Fruit fly (Drosophila melanogaster) whole organism, larva: ENCODE measurements around the gene CG5478.
A peak's percentile ranks its signal among the peaks of the same experiment; 100 is the strongest.

Experiments
- noc ChIP-seq: fragments of 200-800 bp; sonication (Bioruptor generic); optimal IDR thresholded peaks from 3 replicates; lab custom pipeline; 2019; ENCODE audit warnings: missing biosample characterization, mild to moderate bottlenecking, missing genetic modification characterization, moderate library complexity

CG5478 gene

dm6 chr3R:15933609-15934232, at the start of gene CG5478, which contains the start of gene blp:
TSS of gene CG5478 (minus strand) at chr3R:15933734.
TSS of gene blp (plus strand) at chr3R:15933847.
- no peak for TF ChIP-seq noc (tag; lab: Kevin White, UChicago)

dm6 chr3R:15975170-15975569, 41.6 kb upstream of the CG5478 start:
- no peak for TF ChIP-seq noc (tag; lab: Kevin White, UChicago)

dm6 chr3R:15974235-15974634, 40.7 kb upstream of the CG5478 start:
- peak; percentile 86 for TF ChIP-seq noc (tag; lab: Kevin White, UChicago)

DNA sequence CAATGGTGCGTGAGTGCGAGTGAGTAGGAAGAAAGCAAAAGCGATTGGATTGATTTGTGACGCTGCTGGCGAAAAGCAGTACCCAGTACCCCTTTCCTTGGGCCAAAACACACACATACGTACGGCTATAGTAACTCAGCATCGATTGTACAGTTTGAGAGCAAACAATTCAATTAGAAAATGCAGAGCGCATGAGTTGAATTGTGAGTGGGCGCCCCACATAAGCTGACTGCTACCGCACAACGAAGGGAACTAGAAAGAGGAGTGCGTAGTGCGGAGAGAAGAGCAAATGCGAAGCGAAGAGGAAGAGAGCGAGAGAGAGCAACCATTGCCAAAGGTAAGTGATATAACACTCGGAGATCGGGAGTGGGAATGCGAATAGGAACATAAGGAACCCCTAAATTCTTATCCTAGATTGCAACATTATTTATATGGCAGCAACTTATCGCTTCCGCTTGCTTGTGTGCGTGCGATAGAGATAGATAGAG, 40.0 kb upstream of the CG5478 start:
- peak; percentile 59 for TF ChIP-seq noc (tag; lab: Kevin White, UChicago)

DNA sequence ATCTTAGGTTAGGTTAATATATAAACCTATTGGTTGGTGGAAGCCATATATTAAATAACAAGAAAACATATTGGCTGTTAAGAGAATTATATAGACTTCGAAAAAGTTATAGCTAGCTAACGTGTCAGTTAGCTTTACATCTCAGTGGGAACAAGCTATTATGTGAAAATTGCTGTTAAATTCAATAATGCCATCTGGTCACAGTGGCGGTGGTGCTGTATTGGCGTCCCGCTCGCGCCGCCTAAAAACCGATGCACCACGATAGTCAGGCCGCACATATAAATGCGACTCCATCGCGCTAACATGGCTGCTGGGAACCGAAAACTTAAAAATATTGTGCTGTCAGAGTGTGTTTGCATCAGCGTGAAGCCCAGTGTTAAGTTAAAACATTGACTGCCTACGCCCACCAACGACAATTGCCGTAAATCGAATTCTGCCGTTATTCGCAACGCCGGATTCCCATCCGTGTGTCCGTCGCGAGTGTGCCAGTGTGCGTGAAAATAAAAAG, 39.5 kb upstream of the CG5478 start, which contains the start of gene Hel89B:
Gene Hel89B (plus strand): TSS at position 320 of the 508 bp plus-strand sequence.
- TF ChIP-seq noc (tag; lab: Kevin White, UChicago): no peak

- TF ChIP-seq noc (tag; lab: Kevin White, UChicago): no peak
Measured at dm6 chr3R:15972298-15972978, 38.9 kb upstream of the CG5478 start, which contains the start of gene mor. TSS of gene mor (minus strand) at chr3R:15972913.

DNA sequence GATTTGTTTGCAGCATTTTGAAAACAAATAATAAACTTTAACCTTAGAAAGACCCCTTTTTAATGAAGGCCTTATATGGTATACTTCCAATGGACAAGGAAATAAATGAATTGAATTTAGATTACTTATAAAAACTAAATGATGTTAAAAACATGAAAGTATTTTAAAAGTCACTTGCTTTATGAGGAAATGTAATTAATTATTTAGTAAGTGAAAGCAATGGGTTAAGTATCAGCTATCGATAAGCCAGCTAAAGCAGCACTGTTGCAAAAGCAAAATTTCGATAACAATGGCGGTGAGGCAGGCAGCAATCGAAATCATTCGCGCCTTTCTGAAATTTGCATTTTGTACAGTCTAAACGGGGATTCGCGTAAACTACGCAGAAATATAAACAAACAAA, 31.6 kb upstream of the CG5478 start, which contains the start of the genes CG32856 and Rbf2:
Gene CG32856 (minus strand): TSS at position 183 of the 400 bp plus-strand sequence.
Gene Rbf2 (plus strand): TSS at position 278 of the 400 bp plus-strand sequence.
- peak; percentile 92 for TF ChIP-seq noc (tag; lab: Kevin White, UChicago)

DNA sequence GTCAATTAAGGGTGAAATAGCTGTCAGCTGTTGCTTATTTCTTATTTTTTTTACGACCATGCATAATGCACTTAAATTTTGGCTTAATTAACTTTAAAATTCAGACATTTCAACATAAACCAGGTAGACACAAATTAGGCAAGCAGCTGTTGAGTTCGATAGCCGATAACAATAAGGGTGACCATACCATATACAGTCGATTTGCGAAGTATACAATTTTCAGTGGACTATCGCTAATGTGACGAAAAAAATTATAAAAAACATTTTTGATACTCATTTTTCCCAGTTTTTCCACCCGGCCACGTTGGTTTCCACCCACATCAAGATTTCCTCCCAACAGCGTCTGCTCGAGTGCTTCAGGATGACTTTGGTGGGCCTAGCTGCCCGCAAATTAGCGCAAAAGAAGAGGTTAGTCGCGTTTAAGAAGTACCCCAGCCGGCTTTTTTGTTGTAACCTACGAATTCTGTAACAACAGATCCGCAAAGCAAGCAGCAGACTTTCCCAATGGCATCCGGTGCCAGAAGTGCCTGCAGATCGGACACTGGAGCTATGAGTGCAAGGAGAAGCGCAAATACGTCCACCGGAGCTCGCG, 30.3 kb upstream of the CG5478 start, which contains the start of the genes CG4287 and CG5516:
Gene CG4287 (minus strand): TSS at position 178 of the 592 bp plus-strand sequence.
Gene CG5516 (plus strand): TSS at position 195 of the 592 bp plus-strand sequence.
- no peak for TF ChIP-seq noc (tag; lab: Kevin White, UChicago)

DNA sequence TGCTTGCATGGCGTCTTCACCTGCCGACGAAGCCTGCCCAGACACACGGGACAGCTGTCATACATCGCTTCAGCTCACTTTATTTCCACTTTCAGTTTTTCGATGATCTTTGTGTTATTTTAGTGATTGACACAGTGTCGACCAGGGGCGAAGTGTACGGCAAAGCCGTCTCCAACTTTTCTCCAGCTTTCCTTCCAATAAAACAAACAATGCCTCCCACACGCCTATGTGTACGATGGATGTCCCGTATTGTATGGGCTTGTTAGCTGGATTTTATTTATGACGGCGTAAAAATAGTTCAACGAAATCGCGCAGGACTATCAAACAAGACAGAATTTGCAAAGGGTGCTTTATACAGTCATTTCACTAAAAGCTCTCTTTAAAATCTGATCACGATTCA, 17.3 kb upstream of the CG5478 start, which contains the start of the genes CG31088 and CG46383:
Gene CG31088 (minus strand): TSS at position 101 of the 400 bp plus-strand sequence.
Gene CG46383 (minus strand): TSS at position 101 of the 400 bp plus-strand sequence.
- TF ChIP-seq noc (tag; lab: Kevin White, UChicago): no peak

DNA sequence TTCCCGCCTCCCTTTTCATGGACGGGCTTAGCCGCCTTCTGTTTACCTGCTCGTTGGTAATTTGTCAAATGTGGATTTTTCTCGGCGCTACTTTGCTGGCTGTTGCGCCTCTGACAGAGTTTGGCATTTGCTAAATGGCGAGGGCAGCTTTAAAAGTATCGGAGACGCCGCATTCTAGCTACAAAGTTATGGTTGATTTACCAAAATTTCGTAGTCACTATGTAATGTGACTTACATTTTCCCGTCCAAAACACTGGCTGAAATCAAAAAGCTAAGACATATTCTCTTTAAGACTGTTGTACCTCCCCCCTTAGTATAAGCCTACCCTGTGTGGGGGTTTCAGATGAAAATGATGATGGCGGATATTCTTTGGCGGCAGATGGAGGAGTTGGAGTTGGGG, 14.1 kb upstream of the CG5478 start:
- no peak for TF ChIP-seq noc (tag; lab: Kevin White, UChicago)

- no peak for TF ChIP-seq noc (tag; lab: Kevin White, UChicago)
Measured at dm6 chr3R:15937708-15938107, 4.2 kb upstream of the CG5478 start.

- no peak for TF ChIP-seq noc (tag; lab: Kevin White, UChicago)
Measured at dm6 chr3R:15935538-15935937, 2.0 kb upstream of the CG5478 start.

DNA sequence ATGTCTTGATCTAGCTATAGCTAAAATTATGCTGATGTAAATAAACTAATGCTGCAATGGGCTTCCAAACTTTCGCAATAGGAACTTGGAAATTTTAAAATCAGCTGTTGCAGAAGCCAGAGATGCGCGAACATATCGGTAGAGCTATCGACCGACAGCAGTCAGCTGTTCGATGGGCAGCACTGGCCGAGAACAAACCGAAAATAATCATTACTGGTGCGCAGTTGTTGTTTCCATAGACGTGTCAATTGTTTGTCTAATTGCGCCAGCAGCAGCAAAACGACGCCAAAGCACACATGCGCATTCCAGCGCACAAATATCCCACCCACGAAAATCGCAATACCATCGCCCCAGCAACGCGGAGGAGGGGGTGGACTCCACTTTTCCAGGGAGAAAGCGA, 1.4 kb upstream of the CG5478 start, which contains the start of gene Sap47:
Gene Sap47 (plus strand): TSS at position 149 of the 400 bp plus-strand sequence.
- no peak for TF ChIP-seq noc (tag; lab: Kevin White, UChicago)

DNA sequence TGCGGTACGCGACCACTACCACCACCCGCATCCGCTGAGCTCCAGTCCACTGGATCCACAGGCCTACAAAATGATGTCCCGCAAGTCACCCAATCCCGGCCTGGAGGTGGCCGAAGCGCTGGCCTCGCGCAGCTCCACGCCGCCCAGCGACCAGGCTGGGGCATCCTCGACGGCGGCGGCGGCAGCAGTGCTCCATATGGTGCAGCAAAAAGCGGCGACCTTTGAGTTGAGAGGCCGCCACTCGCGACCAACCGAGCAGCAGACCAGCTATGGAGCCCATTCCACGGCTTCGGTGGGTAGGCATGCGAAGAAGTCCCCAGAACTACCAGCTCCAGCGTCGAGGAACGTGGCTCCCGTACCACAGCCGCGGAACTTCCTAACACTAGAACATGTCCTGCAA, 3.5 kb downstream of the CG5478 start:
- TF ChIP-seq noc (tag; lab: Kevin White, UChicago): no peak

DNA sequence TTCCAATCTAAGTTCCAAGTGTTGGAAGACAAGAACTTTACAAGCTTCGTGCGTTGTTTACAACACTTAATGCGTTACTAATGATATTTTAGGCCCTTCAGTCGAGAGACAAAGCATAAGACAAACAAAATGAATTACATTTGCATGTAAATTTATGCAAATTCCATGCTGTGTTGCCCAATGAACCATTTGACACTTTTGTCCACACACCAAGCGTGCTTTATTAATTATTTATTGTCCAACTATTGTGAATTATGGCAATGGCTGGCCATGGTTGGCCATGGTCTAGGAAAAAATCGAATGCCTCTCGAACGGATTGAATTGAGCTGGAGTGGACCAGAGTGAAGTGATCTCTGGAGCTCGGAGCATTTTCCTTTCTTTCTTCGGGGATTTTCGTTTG, 5.4 kb downstream of the CG5478 start:
- no peak for TF ChIP-seq noc (tag; lab: Kevin White, UChicago)
